Fruit fly (Drosophila melanogaster): ENCODE results near the gene CG10486.

dm6 chr3L:5943348-5943904, 36.9 kb upstream of the CG10486 start:
- TF ChIP-seq HLH106 (tag; optimal IDR thresholded peaks at IDR 0.05) (no peak), usp (GFP tag; optimal IDR thresholded peaks at IDR 0.05) (no peak), Hnf4 (GFP tag; optimal IDR thresholded peaks at IDR 0.05) (no peak), br (GFP tag; optimal IDR thresholded peaks at IDR 0.05) (no peak), Myc (optimal IDR thresholded peaks at IDR 0.05) (no peak), Rel (GFP tag; optimal IDR thresholded peaks at IDR 0.05) (no peak), Rel (tag; optimal IDR thresholded peaks at IDR 0.05) (no peak), Abd-B (GFP tag; optimal IDR thresholded peaks at IDR 0.05) (no peak), Dif (GFP tag; optimal IDR thresholded peaks at IDR 0.05; ENCODE audit: partially characterized antibody) (no peak), pan (optimal IDR thresholded peaks at IDR 0.05) (no peak), lola (GFP tag; optimal IDR thresholded peaks at IDR 0.05) (no peak)
